Worm (Caenorhabditis elegans) whole organism, mixed stage, embryonic: ENCODE results near the gene F14F9.5.

ENCODE experiments used
- M03D4.4 ChIP-seq: sonication (generic microtip); optimal IDR thresholded peaks from 2 replicates; lab custom pipeline; 2017; ENCODE audit warnings: mild to moderate bottlenecking, missing genetic modification characterization, missing compliant biosample characterization
- ces-1 ChIP-seq: fragments of 150-350 bp; optimal IDR thresholded peaks from 2 replicates; lab custom pipeline; 2014; ENCODE audit warnings: missing biosample characterization, missing genetic modification reagents, missing genetic modification characterization
- elt-3 ChIP-seq: fragments of 150-350 bp; optimal IDR thresholded peaks from 2 replicates; lab custom pipeline; 2014; ENCODE audit warnings: missing biosample characterization, missing genetic modification characterization
- ham-2 ChIP-seq: fragments of 200-800 bp; sonication (Bioruptor generic); optimal IDR thresholded peaks from 2 replicates; lab custom pipeline; 2018; ENCODE audit warnings: mild to moderate bottlenecking, missing genetic modification characterization, missing compliant biosample characterization
- lin-13 ChIP-seq: fragments of 150-350 bp; optimal IDR thresholded peaks from 2 replicates; lab custom pipeline; 2014; ENCODE audit warnings: missing biosample characterization, missing genetic modification characterization
- lin-32 ChIP-seq: fragments of 200-800 bp; sonication (Bioruptor generic); optimal IDR thresholded peaks from 2 replicates; lab custom pipeline; 2018; ENCODE audit warnings: mild to moderate bottlenecking, missing genetic modification characterization, missing compliant biosample characterization
- lsy-2 ChIP-seq: fragments of 150-350 bp; optimal IDR thresholded peaks from 2 replicates; lab custom pipeline; 2014; ENCODE audit warnings: missing biosample characterization, missing genetic modification characterization
- mep-1 ChIP-seq: fragments of 150-350 bp; optimal IDR thresholded peaks from 2 replicates; lab custom pipeline; 2017; ENCODE audit warnings: missing biosample characterization, missing genetic modification reagents, missing genetic modification characterization, inconsistent platforms
- unc-39 ChIP-seq: fragments of 150-350 bp; optimal IDR thresholded peaks from 2 replicates; lab custom pipeline; 2014; ENCODE audit warnings: missing biosample characterization, missing genetic modification characterization
- unc-62 ChIP-seq: fragments of 150-350 bp; optimal IDR thresholded peaks from 2 replicates; lab custom pipeline; 2014; ENCODE audit warnings: missing biosample characterization, missing genetic modification reagents, missing genetic modification characterization

ce11 chrV:5107816-5108215 is 19.1 kb upstream of the F14F9.5 start, which contains the start of gene srab-3:
- TF ChIP-seq mep-1 (no peak), unc-62 (no peak), ces-1 (GFP tag; lab: Kevin White, UChicago) (no peak), M03D4.4 (no peak), lin-32 (GFP tag; lab: Kevin White, UChicago) (no peak), elt-3 (tag; lab: Kevin White, UChicago) (no peak), lin-13 (tag; lab: Kevin White, UChicago) (no peak), lsy-2 (no peak), ham-2 (GFP tag; lab: Kevin White, UChicago) (no peak), unc-39 (no peak)
